Fruit fly (Drosophila melanogaster) whole organism, embryonic: ENCODE data around the gene CG43845.

Experiments
- Abd-B ChIP-seq: fragments of 200-800 bp; sonication (Bioruptor generic); optimal IDR thresholded peaks from 2 replicates; lab custom pipeline; 2018; ENCODE audit warnings: missing biosample characterization, mild to moderate bottlenecking, missing genetic modification characterization, moderate library complexity
- Ada2b ChIP-seq: fragments of 200-800 bp; sonication (Bioruptor generic); IDR thresholded peaks from 2 replicates; pipeline ENCODE4 v1.3.6; 2022; ENCODE audit warnings: missing biosample characterization, missing genetic modification characterization
- Atf3 ChIP-seq: fragments of 200-800 bp; sonication (Bioruptor generic); optimal IDR thresholded peaks from 3 replicates; lab custom pipeline; 2016; ENCODE audit warnings: missing biosample characterization, missing genetic modification characterization
- Awh ChIP-seq: fragments of 200-800 bp; sonication (Bioruptor generic); IDR thresholded peaks from 2 replicates; pipeline ENCODE4, ENCODE4 v1.3.6; 2022; ENCODE audit warnings: missing biosample characterization, missing genetic modification characterization
- CG10959 ChIP-seq: fragments of 200-800 bp; sonication (Bioruptor generic); IDR thresholded peaks from 2 replicates; pipeline ENCODE4 v1.3.6; 2022; ENCODE audit warnings: missing biosample characterization, missing genetic modification characterization
- CG11560 ChIP-seq: fragments of 200-800 bp; sonication (Bioruptor generic); IDR thresholded peaks from 3 replicates; pipeline ENCODE4 v1.3.6; 2022; ENCODE audit warnings: missing biosample characterization, missing genetic modification characterization
- CG12104 ChIP-seq: fragments of 200-800 bp; sonication (Bioruptor generic); optimal IDR thresholded peaks from 3 replicates; lab custom pipeline; 2016; ENCODE audit warnings: missing biosample characterization, missing genetic modification characterization
- CG17186 ChIP-seq: fragments of 200-800 bp; sonication (Bioruptor generic); optimal IDR thresholded peaks from 3 replicates; lab custom pipeline; 2017; ENCODE audit warnings: missing biosample characterization, missing genetic modification reagents, missing genetic modification characterization
- CG17802 ChIP-seq: fragments of 200-800 bp; sonication (Bioruptor generic); optimal IDR thresholded peaks from 2 replicates; lab custom pipeline; 2018; ENCODE audit warnings: missing biosample characterization, mild to moderate bottlenecking, missing genetic modification characterization, moderate library complexity
- CG1832 ChIP-seq: fragments of 200-800 bp; sonication (Bioruptor generic); optimal IDR thresholded peaks from 2 replicates; lab custom pipeline; 2017; ENCODE audit warnings: missing biosample characterization, mild to moderate bottlenecking, missing genetic modification characterization, inconsistent platforms
- CG2678 ChIP-seq: fragments of 200-800 bp; sonication (Bioruptor generic); optimal IDR thresholded peaks from 3 replicates; lab custom pipeline; 2019; ENCODE audit warnings: missing biosample characterization, mild to moderate bottlenecking, missing genetic modification characterization, moderate library complexity
- CG2712 ChIP-seq: fragments of 200-800 bp; optimal IDR thresholded peaks from 3 replicates; lab custom pipeline; 2019; ENCODE audit warnings: missing biosample characterization, mild to moderate bottlenecking, missing genetic modification characterization, moderate library complexity
- CG3726 ChIP-seq: fragments of 200-800 bp; sonication (Bioruptor generic); IDR thresholded peaks from 3 replicates; pipeline ENCODE4, ENCODE4 v1.3.6; 2022; ENCODE audit warnings: missing biosample characterization, missing genetic modification characterization
- CG3838 ChIP-seq: fragments of 200-800 bp; sonication (Bioruptor generic); optimal IDR thresholded peaks from 3 replicates; lab custom pipeline; 2016; ENCODE audit warnings: missing biosample characterization, missing genetic modification characterization
- CG42726 ChIP-seq: fragments of 200-800 bp; sonication (Bioruptor generic); IDR thresholded peaks from 2 replicates; pipeline ENCODE4 v1.3.6; 2022; ENCODE audit warnings: missing biosample characterization, missing genetic modification characterization; ENCODE audit not compliant: partially characterized antibody
- CG4424 ChIP-seq: fragments of 200-800 bp; sonication (Bioruptor generic); optimal IDR thresholded peaks from 3 replicates; lab custom pipeline; 2016; ENCODE audit warnings: missing biosample characterization, missing genetic modification characterization
- CG6683 ChIP-seq: fragments of 200-800 bp; sonication (Bioruptor generic); optimal IDR thresholded peaks from 2 replicates; lab custom pipeline; 2017; ENCODE audit warnings: missing biosample characterization, mild to moderate bottlenecking, missing genetic modification characterization, missing genetic modification reagents
- CG6791 ChIP-seq: fragments of 200-800 bp; sonication (Bioruptor generic); IDR thresholded peaks from 3 replicates; pipeline ENCODE4 v1.3.6; 2022; ENCODE audit warnings: missing biosample characterization, missing genetic modification characterization; ENCODE audit not compliant: partially characterized antibody
- CG7271 ChIP-seq: fragments of 200-800 bp; sonication (Bioruptor generic); optimal IDR thresholded peaks from 2 replicates; lab custom pipeline; 2018; ENCODE audit warnings: missing biosample characterization, mild to moderate bottlenecking, missing genetic modification characterization, moderate library complexity
- CG8388 ChIP-seq: fragments of 200-800 bp; sonication (Bioruptor generic); optimal IDR thresholded peaks from 2 replicates; lab custom pipeline; 2019; ENCODE audit warnings: missing biosample characterization, mild to moderate bottlenecking, missing genetic modification characterization, moderate library complexity
- CG8478 ChIP-seq: fragments of >200 bp; optimal IDR thresholded peaks from 2 replicates; lab custom pipeline; 2018
- CG8765 ChIP-seq: fragments of 200-800 bp; sonication (Bioruptor generic); IDR thresholded peaks from 2 replicates; pipeline ENCODE4 v1.3.6; 2022; ENCODE audit warnings: missing biosample characterization, missing genetic modification characterization
- CG9817 ChIP-seq: fragments of 200-800 bp; sonication (Bioruptor generic); optimal IDR thresholded peaks from 2 replicates; lab custom pipeline; 2018; ENCODE audit warnings: missing biosample characterization, mild to moderate bottlenecking, missing genetic modification characterization, moderate library complexity
- Chrac-16 ChIP-seq: fragments of 200-800 bp; sonication (Bioruptor generic); optimal IDR thresholded peaks from 3 replicates; lab custom pipeline; 2016; ENCODE audit warnings: missing biosample characterization, missing genetic modification characterization
- Dek ChIP-seq: fragments of 200-800 bp; sonication (Bioruptor generic); optimal IDR thresholded peaks from 3 replicates; lab custom pipeline; 2019; ENCODE audit warnings: missing biosample characterization, mild to moderate bottlenecking, missing genetic modification characterization, moderate library complexity
- E2f2 ChIP-seq: fragments of 200-800 bp; sonication (Bioruptor generic); IDR thresholded peaks from 2 replicates; pipeline ENCODE4 v1.3.6; 2022; ENCODE audit warnings: missing biosample characterization, missing genetic modification characterization
- Eip74EF ChIP-seq, 2 experiments: fragments of 200-800 bp in 1 of 2; fragments of >200 bp in 1 of 2; sonication (Bioruptor generic) in 1 of 2; optimal IDR thresholded peaks; 2 replicates each; lab custom pipeline; 2017 to 2019; ENCODE audit warnings: missing biosample characterization in 2 of 2, missing genetic modification characterization in 2 of 2, mild to moderate bottlenecking in 1 of 2, moderate library complexity in 1 of 2
- Elba2 ChIP-seq: fragments of 200-800 bp; sonication (Bioruptor generic); optimal IDR thresholded peaks from 3 replicates; lab custom pipeline; 2016; ENCODE audit warnings: missing biosample characterization, missing genetic modification characterization
- H2.0 ChIP-seq: fragments of 200-800 bp; sonication (Bioruptor generic); IDR thresholded peaks from 2 replicates; pipeline ENCODE4 v1.3.6; 2022; ENCODE audit warnings: missing biosample characterization, missing genetic modification characterization
- HmgZ ChIP-seq: fragments of 200-800 bp; sonication (Bioruptor generic); optimal IDR thresholded peaks from 2 replicates; lab custom pipeline; 2018; ENCODE audit warnings: missing biosample characterization, mild to moderate bottlenecking, missing genetic modification characterization
- Hr39 ChIP-seq: fragments of >200 bp; optimal IDR thresholded peaks from 2 replicates; lab custom pipeline; 2017
- Hr51 ChIP-seq, 2 experiments: fragments of 200-800 bp; sonication (Bioruptor generic); optimal IDR thresholded peaks; 2 replicates in 1 of 2; 3 replicates in 1 of 2; lab custom pipeline; 2016 to 2018; ENCODE audit warnings: missing biosample characterization in 2 of 2, missing genetic modification characterization in 2 of 2, mild to moderate bottlenecking in 1 of 2, moderate library complexity in 1 of 2
- Med ChIP-seq: fragments of 200-800 bp; sonication (Bioruptor generic); peaks from one replicate; lab custom pipeline; 2016; ENCODE audit warnings: missing biosample characterization, missing genetic modification characterization, mild to moderate bottlenecking, inconsistent platforms, moderate library complexity
- NC2β ChIP-seq: fragments of 200-800 bp; sonication (Bioruptor generic); optimal IDR thresholded peaks from 2 replicates; lab custom pipeline; 2016; ENCODE audit warnings: missing biosample characterization, missing genetic modification characterization
- PHDP ChIP-seq: fragments of 200-800 bp; sonication (Bioruptor generic); optimal IDR thresholded peaks from 3 replicates; lab custom pipeline; 2018; ENCODE audit warnings: missing biosample characterization, mild to moderate bottlenecking, missing genetic modification characterization, moderate library complexity
- Sry-δ ChIP-seq: fragments of 200-800 bp; sonication (Bioruptor generic); optimal IDR thresholded peaks from 2 replicates; lab custom pipeline; 2016; ENCODE audit warnings: missing biosample characterization, missing genetic modification characterization
- aop ChIP-seq: fragments of 200-800 bp; sonication (Bioruptor generic); IDR thresholded peaks from 2 replicates; pipeline ENCODE4 v1.3.6; 2022; ENCODE audit warnings: missing biosample characterization, missing genetic modification characterization
- chif ChIP-seq, 2 experiments: fragments of 200-800 bp; sonication (Bioruptor generic); optimal IDR thresholded peaks; 3 replicates each; lab custom pipeline; 2016; ENCODE audit warnings: missing biosample characterization in 2 of 2, missing genetic modification characterization in 2 of 2
- dmrt99B ChIP-seq: fragments of 200-800 bp; sonication (Bioruptor generic); optimal IDR thresholded peaks from 2 replicates; lab custom pipeline; 2018; ENCODE audit warnings: missing biosample characterization, mild to moderate bottlenecking, missing genetic modification characterization, moderate library complexity
- fd64A ChIP-seq: fragments of 200-800 bp; sonication (Bioruptor generic); optimal IDR thresholded peaks from 3 replicates; lab custom pipeline; 2018; ENCODE audit warnings: missing biosample characterization, mild to moderate bottlenecking, missing genetic modification characterization
- fd96Cb ChIP-seq: fragments of 200-800 bp; sonication (Bioruptor generic); optimal IDR thresholded peaks from 2 replicates; lab custom pipeline; 2018; ENCODE audit warnings: missing biosample characterization, mild to moderate bottlenecking, missing genetic modification characterization, moderate library complexity
- hth ChIP-seq: fragments of >200 bp; optimal IDR thresholded peaks from 2 replicates; lab custom pipeline; 2017; ENCODE audit warnings: inconsistent platforms
- inv ChIP-seq: fragments of 200-800 bp; sonication (Bioruptor generic); IDR thresholded peaks from 2 replicates; pipeline ENCODE4 v1.3.6; 2022; ENCODE audit warnings: missing biosample characterization, missing genetic modification characterization; ENCODE audit not compliant: partially characterized antibody
- kni ChIP-seq: fragments of 200-800 bp; sonication (Bioruptor generic); optimal IDR thresholded peaks from 3 replicates; lab custom pipeline; 2017; ENCODE audit warnings: mild to moderate bottlenecking, missing biosample characterization, missing genetic modification reagents, missing genetic modification characterization
- maf-S ChIP-seq: fragments of 200-800 bp; sonication (Bioruptor generic); optimal IDR thresholded peaks from 2 replicates; lab custom pipeline; 2016; ENCODE audit warnings: missing biosample characterization, missing genetic modification characterization
- pb ChIP-seq: fragments of 200-800 bp; sonication (Bioruptor generic); optimal IDR thresholded peaks from 3 replicates; lab custom pipeline; 2016; ENCODE audit warnings: missing biosample characterization, missing genetic modification characterization
- sens ChIP-seq: fragments of 200-800 bp; sonication (Bioruptor generic); peaks from one replicate; lab custom pipeline; 2016; ENCODE audit warnings: missing biosample characterization, missing genetic modification characterization
- seq ChIP-seq: fragments of 200-800 bp; sonication (Bioruptor generic); IDR thresholded peaks from 2 replicates; pipeline ENCODE4 v1.3.6; 2022; ENCODE audit warnings: missing biosample characterization, missing genetic modification characterization
- slbo ChIP-seq: fragments of 200-800 bp; sonication (Bioruptor generic); IDR thresholded peaks from 2 replicates; pipeline ENCODE4 v1.3.6; 2022; ENCODE audit warnings: missing biosample characterization, missing genetic modification characterization
- unc-4 ChIP-seq: fragments of 200-800 bp; sonication (Bioruptor generic); IDR thresholded peaks from 2 replicates; pipeline ENCODE4 v1.3.6; 2022; ENCODE audit warnings: missing biosample characterization, missing genetic modification characterization; ENCODE audit not compliant: partially characterized antibody
- vfl ChIP-seq: fragments of 200-800 bp; sonication (Bioruptor generic); optimal IDR thresholded peaks from 2 replicates; lab custom pipeline; 2016; ENCODE audit warnings: missing biosample characterization, missing genetic modification characterization
- zf30C ChIP-seq: fragments of 200-800 bp; sonication (Bioruptor generic); optimal IDR thresholded peaks from 3 replicates; lab custom pipeline; 2018; ENCODE audit warnings: missing biosample characterization, mild to moderate bottlenecking, missing genetic modification characterization

The CG43845 gene

dm6 chr3R:5564775-5565190 is 41.9 kb upstream of the CG43845 start, which contains the start of the genes CG14671 and CG12746 (continued):
- TF ChIP-seq pb (GFP tag; lab: Kevin White, UChicago) (no peak), Ada2b (GFP tag; lab: Robert Waterston, UW) (no peak), CG4424 (GFP tag; lab: Kevin White, UChicago) (no peak), CG1832 (GFP tag; lab: Kevin White, UChicago) (no peak), CG3838 (GFP tag; lab: Kevin White, UChicago) (no peak), CG8388 (GFP tag; lab: Kevin White, UChicago) (no peak), CG3726 (GFP tag; lab: Robert Waterston, UW) (no peak), chif (GFP tag; optimal IDR thresholded peaks at IDR 0.05; lab: Kevin White, UChicago) (no peak), CG6683 (GFP tag; lab: Kevin White, UChicago) (no peak), dmrt99B (no peak), aop (no peak), sens (GFP tag; lab: Kevin White, UChicago) (peak; percentile 79), Abd-B (GFP tag; lab: Kevin White, UChicago) (no peak), Sry-δ (GFP tag; lab: Kevin White, UChicago) (peak; percentile 4), PHDP (no peak), inv (GFP tag; lab: Robert Waterston, UW) (no peak), CG12104 (no peak), fd64A (GFP tag; lab: Kevin White, UChicago) (peak; percentile 4), Elba2 (GFP tag; lab: Kevin White, UChicago) (peak; percentile 7), CG8765 (no peak), vfl (GFP tag; lab: Kevin White, UChicago) (no peak), Atf3 (GFP tag; lab: Kevin White, UChicago) (no peak), NC2β (GFP tag; lab: Kevin White, UChicago) (no peak), H2.0 (GFP tag; lab: Robert Waterston, UW) (no peak), Dek (tag; lab: Kevin White, UChicago) (no peak), unc-4 (GFP tag; lab: Robert Waterston, UW) (0 out of 2 replicates have a peak, but pooled peaks have one; percentile 41), CG10959 (GFP tag; lab: Robert Waterston, UW) (no peak), kni (GFP tag; lab: Kevin White, UChicago) (peak; percentile 21), CG42726 (GFP tag; lab: Robert Waterston, UW) (no peak), HmgZ (tag; lab: Kevin White, UChicago) (peak; percentile 34), zf30C (GFP tag; lab: Kevin White, UChicago) (no peak), Chrac-16 (GFP tag; lab: Kevin White, UChicago) (no peak), maf-S (GFP tag; lab: Kevin White, UChicago) (no peak), Hr51 (GFP tag; optimal IDR thresholded peaks at IDR 0.05; lab: Kevin White, UChicago) (no peak), Med (GFP tag; lab: Kevin White, UChicago) (no peak), seq (GFP tag; lab: Robert Waterston, UW) (no peak), Awh (GFP tag; lab: Robert Waterston, UW) (no peak), CG7271 (tag; lab: Kevin White, UChicago) (no peak), CG6791 (GFP tag; lab: Robert Waterston, UW) (no peak), fd96Cb (tag; lab: Kevin White, UChicago) (no peak), hth (lab: Kevin White, UChicago) (no peak), Eip74EF (GFP tag; optimal IDR thresholded peaks at IDR 0.05; lab: Kevin White, UChicago) (no peak), E2f2 (GFP tag; lab: Robert Waterston, UW) (peak; percentile 71), CG11560 (tag; lab: Robert Waterston, UW) (no peak), CG2678 (tag; lab: Kevin White, UChicago) (no peak), slbo (no peak), CG17186 (peak; percentile 26), CG8478 (no peak), Hr39 (no peak), CG9817 (no peak), CG17802 (tag; lab: Kevin White, UChicago) (no peak), CG2712 (tag; lab: Kevin White, UChicago) (peak; percentile 39)
